Fruit fly (Drosophila melanogaster) whole organism, embryonic: ENCODE results near the gene Drs.

ENCODE experiments used
- CG10543 ChIP-seq: fragments of 200-800 bp; sonication (Bioruptor generic); optimal IDR thresholded peaks from 3 replicates; lab custom pipeline; 2017; ENCODE audit warnings: missing biosample characterization, mild to moderate bottlenecking, missing genetic modification characterization, moderate library complexity
- CG12071 ChIP-seq: fragments of 200-800 bp; sonication (Bioruptor generic); optimal IDR thresholded peaks from 3 replicates; lab custom pipeline; 2018; ENCODE audit warnings: missing biosample characterization, mild to moderate bottlenecking, missing genetic modification characterization
- CG18011 ChIP-seq: fragments of 200-800 bp; sonication (Bioruptor generic); optimal IDR thresholded peaks from 2 replicates; lab custom pipeline; 2017; ENCODE audit warnings: missing biosample characterization, missing genetic modification characterization, mild to moderate bottlenecking, moderate library complexity, missing genotype
- CG2129 ChIP-seq: fragments of 200-800 bp; sonication (Bioruptor generic); IDR thresholded peaks from 2 replicates; pipeline ENCODE4 v1.3.6; 2022; ENCODE audit warnings: missing biosample characterization, missing genetic modification characterization; ENCODE audit not compliant: partially characterized antibody
- CG30403 ChIP-seq: fragments of 200-800 bp; sonication (Bioruptor generic); optimal IDR thresholded peaks from 3 replicates; lab custom pipeline; 2016; ENCODE audit warnings: missing biosample characterization, missing genetic modification characterization
- CG30431 ChIP-seq: fragments of 200-800 bp; sonication (Bioruptor generic); optimal IDR thresholded peaks from 2 replicates; lab custom pipeline; 2017; ENCODE audit warnings: missing biosample characterization, missing genetic modification characterization
- CG3407 ChIP-seq: fragments of 200-800 bp; sonication (Bioruptor generic); optimal IDR thresholded peaks from 2 replicates; lab custom pipeline; 2018; ENCODE audit warnings: missing biosample characterization, mild to moderate bottlenecking, missing genetic modification characterization
- CG34422 ChIP-seq: fragments of 200-800 bp; sonication (Bioruptor generic); IDR thresholded peaks from 3 replicates; pipeline ENCODE4 v1.3.6; 2022; ENCODE audit warnings: missing biosample characterization, missing genetic modification characterization
- CG42726 ChIP-seq: fragments of 200-800 bp; sonication (Bioruptor generic); IDR thresholded peaks from 2 replicates; pipeline ENCODE4 v1.3.6; 2022; ENCODE audit warnings: missing biosample characterization, missing genetic modification characterization; ENCODE audit not compliant: partially characterized antibody
- CG4328 ChIP-seq: fragments of 200-800 bp; sonication (Bioruptor generic); optimal IDR thresholded peaks from 3 replicates; lab custom pipeline; 2017; ENCODE audit warnings: missing biosample characterization, missing genetic modification reagents, missing genetic modification characterization
- CG4360 ChIP-seq: fragments of 200-800 bp; sonication (Bioruptor generic); IDR thresholded peaks from 2 replicates; pipeline ENCODE4 v1.3.6; 2022; ENCODE audit warnings: missing biosample characterization, missing genetic modification characterization
- CG6272 ChIP-seq: fragments of 200-800 bp; sonication (Bioruptor generic); IDR thresholded peaks from 2 replicates; pipeline ENCODE4 v1.3.6; 2022; ENCODE audit warnings: missing biosample characterization, missing genetic modification characterization
- CG6791 ChIP-seq: fragments of 200-800 bp; sonication (Bioruptor generic); IDR thresholded peaks from 3 replicates; pipeline ENCODE4 v1.3.6; 2022; ENCODE audit warnings: missing biosample characterization, missing genetic modification characterization; ENCODE audit not compliant: partially characterized antibody
- CG6854 ChIP-seq: fragments of 200-800 bp; sonication (Bioruptor generic); optimal IDR thresholded peaks from 3 replicates; lab custom pipeline; 2017; ENCODE audit warnings: missing biosample characterization, mild to moderate bottlenecking, missing genetic modification characterization
- CG7556 ChIP-seq: fragments of 200-800 bp; sonication (Bioruptor generic); optimal IDR thresholded peaks from 2 replicates; lab custom pipeline; 2017; ENCODE audit warnings: missing biosample characterization, mild to moderate bottlenecking, missing genetic modification characterization
- CG7987 ChIP-seq: fragments of 200-800 bp; sonication (Bioruptor generic); optimal IDR thresholded peaks from 2 replicates; lab custom pipeline; 2018; ENCODE audit warnings: missing biosample characterization, mild to moderate bottlenecking, missing genetic modification characterization, moderate library complexity
- CG8290 ChIP-seq, 3 experiments: fragments of 200-800 bp; sonication (Bioruptor generic); optimal IDR thresholded peaks; 2 replicates each; lab custom pipeline; 2016 to 2019; ENCODE audit warnings: missing biosample characterization in 3 of 3, missing genetic modification characterization in 3 of 3, mild to moderate bottlenecking in 2 of 3, moderate library complexity in 1 of 3
- CG8924 ChIP-seq: fragments of 200-800 bp; optimal IDR thresholded peaks from 3 replicates; lab custom pipeline; 2019; ENCODE audit warnings: missing biosample characterization, mild to moderate bottlenecking, missing genetic modification characterization, moderate library complexity
- D19A ChIP-seq: fragments of 200-800 bp; optimal IDR thresholded peaks from 3 replicates; lab custom pipeline; 2019; ENCODE audit warnings: missing biosample characterization, mild to moderate bottlenecking, missing genetic modification characterization, moderate library complexity
- Dbx ChIP-seq: fragments of 200-800 bp; sonication (Bioruptor generic); IDR thresholded peaks from 3 replicates; pipeline ENCODE4 v1.3.6; 2022; ENCODE audit warnings: missing biosample characterization, missing genetic modification characterization
- Deaf1 ChIP-seq: fragments of 200-800 bp; optimal IDR thresholded peaks from 3 replicates; lab custom pipeline; 2019; ENCODE audit warnings: missing biosample characterization, mild to moderate bottlenecking, missing genetic modification characterization, moderate library complexity
- HHEX ChIP-seq: fragments of 200-800 bp; sonication (Bioruptor generic); optimal IDR thresholded peaks from 3 replicates; lab custom pipeline; 2017; ENCODE audit warnings: missing biosample characterization, mild to moderate bottlenecking, missing genetic modification characterization, missing genetic modification reagents
- HLH4C ChIP-seq: fragments of 200-800 bp; sonication (Bioruptor generic); IDR thresholded peaks from 3 replicates; pipeline ENCODE4 v1.3.6; 2022; ENCODE audit warnings: missing biosample characterization, missing genetic modification characterization; ENCODE audit not compliant: partially characterized antibody
- HLHmδ ChIP-seq: fragments of 200-800 bp; sonication (Bioruptor generic); optimal IDR thresholded peaks from 2 replicates; lab custom pipeline; 2018; ENCODE audit warnings: missing biosample characterization, mild to moderate bottlenecking, missing genetic modification characterization, moderate library complexity
- Hr51 ChIP-seq, 2 experiments: fragments of 200-800 bp; sonication (Bioruptor generic); optimal IDR thresholded peaks; 2 replicates in 1 of 2; 3 replicates in 1 of 2; lab custom pipeline; 2016 to 2018; ENCODE audit warnings: missing biosample characterization in 2 of 2, missing genetic modification characterization in 2 of 2, mild to moderate bottlenecking in 1 of 2, moderate library complexity in 1 of 2
- Lim3 ChIP-seq: fragments of 200-800 bp; sonication (Bioruptor generic); IDR thresholded peaks from 2 replicates; pipeline ENCODE4 v1.3.6; 2022; ENCODE audit warnings: missing biosample characterization, missing genetic modification characterization
- Mad ChIP-seq: fragments of 200-800 bp; sonication (Bioruptor generic); optimal IDR thresholded peaks from 2 replicates; lab custom pipeline; 2016; ENCODE audit warnings: missing biosample characterization, missing genetic modification characterization
- PHDP ChIP-seq: fragments of 200-800 bp; sonication (Bioruptor generic); optimal IDR thresholded peaks from 3 replicates; lab custom pipeline; 2018; ENCODE audit warnings: missing biosample characterization, mild to moderate bottlenecking, missing genetic modification characterization, moderate library complexity
- Sry-δ ChIP-seq: fragments of 200-800 bp; sonication (Bioruptor generic); optimal IDR thresholded peaks from 2 replicates; lab custom pipeline; 2016; ENCODE audit warnings: missing biosample characterization, missing genetic modification characterization
- ato ChIP-seq: fragments of 200-800 bp; sonication (Bioruptor generic); IDR thresholded peaks from 2 replicates; pipeline ENCODE4 v1.3.6; 2022; ENCODE audit warnings: missing biosample characterization, missing genetic modification characterization; ENCODE audit not compliant: partially characterized antibody
- bbx ChIP-seq: fragments of 200-800 bp; sonication (Bioruptor generic); IDR thresholded peaks from 2 replicates; pipeline ENCODE4 v1.3.6; 2022; ENCODE audit warnings: missing biosample characterization, missing genetic modification characterization; ENCODE audit not compliant: partially characterized antibody
- bowl ChIP-seq: fragments of 200-800 bp; sonication (Bioruptor generic); IDR thresholded peaks from 2 replicates; pipeline ENCODE4 v1.3.6; 2022; ENCODE audit warnings: missing biosample characterization, missing genetic modification characterization
- chm ChIP-seq: fragments of 200-800 bp; sonication (Bioruptor generic); IDR thresholded peaks from 2 replicates; pipeline ENCODE4 v1.3.6; 2022; ENCODE audit warnings: missing biosample characterization, missing genetic modification characterization
- dmrt11E ChIP-seq: fragments of 200-800 bp; sonication (Bioruptor generic); optimal IDR thresholded peaks from 3 replicates; lab custom pipeline; 2018; ENCODE audit warnings: missing biosample characterization, mild to moderate bottlenecking, missing genetic modification characterization, moderate library complexity
- hkb ChIP-seq, 2 experiments: fragments of 200-800 bp in 1 of 2; fragments of >200 bp in 1 of 2; sonication (Bioruptor generic) in 1 of 2; IDR thresholded peaks in 1 of 2; optimal IDR thresholded peaks in 1 of 2; 2 replicates each; pipeline versions ENCODE4 v1.3.6 to Lab custom; 2017 to 2022; ENCODE audit warnings: missing biosample characterization in 1 of 2, missing genetic modification characterization in 1 of 2
- jigr1 ChIP-seq: fragments of 200-800 bp; sonication (Bioruptor generic); IDR thresholded peaks from 3 replicates; pipeline ENCODE4 v1.3.6; 2022; ENCODE audit warnings: missing biosample characterization, missing genetic modification characterization
- jumu ChIP-seq: fragments of 200-800 bp; sonication (Bioruptor generic); optimal IDR thresholded peaks from 3 replicates; lab custom pipeline; 2016; ENCODE audit warnings: missing biosample characterization, missing genetic modification characterization
- kah ChIP-seq: fragments of 200-800 bp; sonication (Bioruptor generic); optimal IDR thresholded peaks from 2 replicates; lab custom pipeline; 2018; ENCODE audit warnings: missing biosample characterization, mild to moderate bottlenecking, missing genetic modification characterization
- mirr ChIP-seq: fragments of 200-800 bp; sonication (Bioruptor generic); optimal IDR thresholded peaks from 3 replicates; lab custom pipeline; 2018; ENCODE audit warnings: missing biosample characterization, mild to moderate bottlenecking, missing genetic modification characterization
- nerfin-1 ChIP-seq: fragments of 200-800 bp; sonication (Bioruptor generic); optimal IDR thresholded peaks from 3 replicates; lab custom pipeline; 2019; ENCODE audit warnings: missing biosample characterization, mild to moderate bottlenecking, missing genetic modification characterization, moderate library complexity
- onecut ChIP-seq: fragments of 200-800 bp; sonication (Bioruptor generic); IDR thresholded peaks from 2 replicates; pipeline ENCODE4 v1.3.6; 2022; ENCODE audit warnings: missing biosample characterization, missing genetic modification characterization
- otp ChIP-seq: fragments of 200-800 bp; sonication (Bioruptor generic); IDR thresholded peaks from 3 replicates; pipeline ENCODE4, ENCODE4 v1.3.6; 2022; ENCODE audit warnings: missing biosample characterization, missing genetic modification characterization
- slbo ChIP-seq: fragments of 200-800 bp; sonication (Bioruptor generic); IDR thresholded peaks from 2 replicates; pipeline ENCODE4 v1.3.6; 2022; ENCODE audit warnings: missing biosample characterization, missing genetic modification characterization
- sqz ChIP-seq: fragments of 200-800 bp; sonication (Bioruptor generic); optimal IDR thresholded peaks from 3 replicates; lab custom pipeline; 2018; ENCODE audit warnings: missing biosample characterization, mild to moderate bottlenecking, missing genetic modification characterization
- stwl ChIP-seq: fragments of 200-800 bp; sonication (Bioruptor generic); optimal IDR thresholded peaks from 3 replicates; lab custom pipeline; 2018; ENCODE audit warnings: missing biosample characterization, mild to moderate bottlenecking, missing genetic modification characterization, moderate library complexity
- vnd ChIP-seq: fragments of 200-800 bp; sonication (Bioruptor generic); IDR thresholded peaks from 3 replicates; pipeline ENCODE4 v1.3.6; 2022; ENCODE audit warnings: missing biosample characterization, missing genetic modification characterization; ENCODE audit not compliant: partially characterized antibody
- vvl ChIP-seq: fragments of 200-800 bp; sonication (Bioruptor generic); IDR thresholded peaks from 2 replicates; pipeline ENCODE4 v1.3.6; 2022; ENCODE audit warnings: missing biosample characterization, missing genetic modification characterization
- zen2 ChIP-seq: fragments of 200-800 bp; sonication (Bioruptor generic); IDR thresholded peaks from 3 replicates; pipeline ENCODE4 v1.3.6; 2022; ENCODE audit warnings: missing biosample characterization, missing genetic modification characterization; ENCODE audit not compliant: partially characterized antibody

Gene Drs

dm6 chr3L:3417759-3418158, 48.4 kb downstream of the Drs start:
- TF ChIP-seq CG12071 (GFP tag; lab: Kevin White, UChicago) = peak; percentile 18
- peak; percentile 21; the same call in 1 of the 3 replicates for TF ChIP-seq CG34422 (GFP tag; lab: Robert Waterston, UW)
- TF ChIP-seq CG7987 (GFP tag; lab: Kevin White, UChicago) = peak; percentile 48
- TF ChIP-seq CG18011 = no peak
- no peak for TF ChIP-seq CG10543 (GFP tag; lab: Kevin White, UChicago)
- TF ChIP-seq vvl (GFP tag; lab: Robert Waterston, UW) = peak; percentile 39; the same call in 1 of the 2 replicates
- TF ChIP-seq kah (GFP tag; lab: Kevin White, UChicago) = peak; percentile 10
- TF ChIP-seq Deaf1 (tag; lab: Kevin White, UChicago) = no peak
- no peak for TF ChIP-seq zen2
- TF ChIP-seq ato (GFP tag; lab: Robert Waterston, UW) = 0 out of 2 replicates have a peak, but pooled peaks have one; percentile 8
- TF ChIP-seq CG8924 (tag; lab: Kevin White, UChicago) = peak; percentile 26
- TF ChIP-seq CG8290 (GFP tag; optimal IDR thresholded peaks at IDR 0.05; lab: Kevin White, UChicago) = no peak
- TF ChIP-seq CG8290 (tag; optimal IDR thresholded peaks at IDR 0.05; lab: Kevin White, UChicago) = peak in 1 of 2 experiments; percentile 61
- peak; percentile 54; the same call in 2 of the 3 replicates for TF ChIP-seq CG6791 (GFP tag; lab: Robert Waterston, UW)
- TF ChIP-seq Hr51 (GFP tag; optimal IDR thresholded peaks at IDR 0.05; lab: Kevin White, UChicago) = no peak
- no peak for TF ChIP-seq CG30431
- TF ChIP-seq stwl (tag; lab: Kevin White, UChicago) = peak; percentile 10
- TF ChIP-seq slbo (GFP tag; lab: Robert Waterston, UW) = peak; percentile 22; the same call in 1 of the 2 replicates
- no peak for TF ChIP-seq CG7556
- TF ChIP-seq CG42726 (GFP tag; lab: Robert Waterston, UW) = peak; percentile 49; the same call in 1 of the 2 replicates
- TF ChIP-seq Dbx (GFP tag; lab: Robert Waterston, UW) = 0 out of 3 replicates have a peak, but pooled peaks have one; percentile 32
- TF ChIP-seq HLH4C = peak; percentile 31; the same call in 1 of the 3 replicates
- TF ChIP-seq vnd (GFP tag; lab: Robert Waterston, UW) = no peak
- TF ChIP-seq Lim3 (GFP tag; lab: Robert Waterston, UW) = no peak
- TF ChIP-seq jumu (GFP tag; lab: Kevin White, UChicago) = no peak
- no peak for TF ChIP-seq jigr1
- no peak for TF ChIP-seq CG3407
- peak; percentile 15 for TF ChIP-seq sqz
- peak; percentile 51; the same call in 1 of the 2 replicates for TF ChIP-seq CG4360 (GFP tag; lab: Robert Waterston, UW)
- TF ChIP-seq Sry-δ (GFP tag; lab: Kevin White, UChicago) = no peak
- TF ChIP-seq CG6272 (GFP tag; lab: Robert Waterston, UW) = no peak
- peak; percentile 68 for TF ChIP-seq HLHmδ (GFP tag; lab: Kevin White, UChicago)
- no peak for TF ChIP-seq HHEX (GFP tag; lab: Kevin White, UChicago)
- TF ChIP-seq PHDP = peak; percentile 7
- TF ChIP-seq otp = 0 out of 3 replicates have a peak, but pooled peaks have one; percentile 9
- TF ChIP-seq dmrt11E (tag; lab: Kevin White, UChicago) = no peak
- no peak for TF ChIP-seq hkb (optimal IDR thresholded peaks at IDR 0.05; lab: Kevin White, UChicago)
- TF ChIP-seq hkb (GFP tag; IDR thresholded peaks at IDR 0.05; lab: Robert Waterston, UW) = peak; percentile 37; the same call in 1 of the 2 replicates
- no peak for TF ChIP-seq CG30403 (GFP tag; lab: Kevin White, UChicago)
- TF ChIP-seq bbx (GFP tag; lab: Robert Waterston, UW) = peak; percentile 52
- peak; percentile 96 for TF ChIP-seq chm (GFP tag; lab: Robert Waterston, UW)
- TF ChIP-seq D19A (tag; lab: Kevin White, UChicago) = peak; percentile 19
- TF ChIP-seq Mad (GFP tag; lab: Kevin White, UChicago) = no peak
- no peak for TF ChIP-seq mirr (GFP tag; lab: Kevin White, UChicago)
- TF ChIP-seq CG6854 = no peak
- TF ChIP-seq CG2129 = no peak
- TF ChIP-seq onecut (GFP tag; lab: Robert Waterston, UW) = no peak
- no peak for TF ChIP-seq CG4328 (GFP tag; lab: Kevin White, UChicago)
- no peak for TF ChIP-seq bowl (GFP tag; lab: Robert Waterston, UW)
- TF ChIP-seq nerfin-1 (tag; lab: Kevin White, UChicago) = no peak
